Worm (Caenorhabditis elegans) whole organism, early embryonic: ENCODE data around the gene gtl-1.

ENCODE experiments used
- B0310.2 ChIP-seq: sonication (generic microtip); optimal IDR thresholded peaks from 2 replicates; lab custom pipeline; 2016; ENCODE audit warnings: mild to moderate bottlenecking, missing genetic modification characterization, missing compliant biosample characterization
- F13C5.2 ChIP-seq: sonication (generic microtip); optimal IDR thresholded peaks from 2 replicates; lab custom pipeline; 2017; ENCODE audit warnings: mild to moderate bottlenecking, missing genetic modification characterization, inconsistent platforms, missing compliant biosample characterization
- aly-1 ChIP-seq: sonication (generic microtip); optimal IDR thresholded peaks from 2 replicates; lab custom pipeline; 2016; ENCODE audit warnings: missing genetic modification characterization, missing compliant biosample characterization
- ama-1 ChIP-seq: fragments of 150-350 bp; optimal IDR thresholded peaks from 2 replicates; lab custom pipeline; 2014
- ceh-13 ChIP-seq: fragments of 200-800 bp; sonication (Bioruptor generic); optimal IDR thresholded peaks from 2 replicates; lab custom pipeline; 2018; ENCODE audit warnings: mild to moderate bottlenecking, missing genetic modification characterization, missing compliant biosample characterization
- ceh-36 ChIP-seq: sonication (generic microtip); optimal IDR thresholded peaks from 2 replicates; lab custom pipeline; 2016; ENCODE audit warnings: missing genetic modification characterization, inconsistent platforms, missing compliant biosample characterization
- ets-7 ChIP-seq: sonication (generic microtip); optimal IDR thresholded peaks from 2 replicates; lab custom pipeline; 2016; ENCODE audit warnings: missing genotype, missing genetic modification characterization, missing compliant biosample characterization
- flt-1 ChIP-seq: fragments of 200-800 bp; sonication (Bioruptor generic); IDR thresholded peaks from 2 replicates; pipeline ENCODE4 v1.3.6; 2022; ENCODE audit warnings: missing genetic modification characterization, missing compliant biosample characterization
- hmbx-1 ChIP-seq: sonication (generic microtip); optimal IDR thresholded peaks from 2 replicates; lab custom pipeline; 2016; ENCODE audit warnings: mild to moderate bottlenecking, missing genetic modification characterization, missing compliant biosample characterization
- hmg-4 ChIP-seq: fragments of 200-800 bp; sonication (Bioruptor generic); optimal IDR thresholded peaks from 2 replicates; lab custom pipeline; 2018; ENCODE audit warnings: mild to moderate bottlenecking, missing genetic modification characterization, missing compliant biosample characterization
- hnd-1 ChIP-seq: sonication (generic microtip); optimal IDR thresholded peaks from 2 replicates; lab custom pipeline; 2016; ENCODE audit warnings: missing genetic modification characterization, missing compliant biosample characterization
- pes-1 ChIP-seq: fragments of 200-800 bp; sonication (Bioruptor generic); IDR thresholded peaks from 2 replicates; pipeline ENCODE4 v1.3.6; 2022; ENCODE audit warnings: missing genetic modification reagents, missing genetic modification characterization, missing compliant biosample characterization
- scrt-1 ChIP-seq: fragments of 200-800 bp; sonication (Bioruptor generic); IDR thresholded peaks from 2 replicates; pipeline ENCODE4 v1.3.6; 2022; ENCODE audit warnings: missing genetic modification characterization, missing compliant biosample characterization
- sea-1 ChIP-seq: fragments of 200-800 bp; sonication (Bioruptor generic); conservative IDR thresholded peaks from 2 replicates; pipeline ENCODE4 v1.3.6; 2022; ENCODE audit warnings: missing genetic modification characterization, missing compliant biosample characterization
- tbx-11 ChIP-seq: fragments of 200-800 bp; sonication (Bioruptor generic); IDR thresholded peaks from 2 replicates; pipeline ENCODE4 v1.3.6; 2022; ENCODE audit warnings: missing genetic modification characterization, missing compliant biosample characterization
- tbx-37 ChIP-seq: fragments of 200-800 bp; sonication (Bioruptor generic); conservative IDR thresholded peaks from 2 replicates; pipeline ENCODE4 v1.3.6; 2022; ENCODE audit warnings: missing genetic modification reagents, missing genetic modification characterization, missing compliant biosample characterization
- tra-4 ChIP-seq: sonication (generic microtip); optimal IDR thresholded peaks from 2 replicates; lab custom pipeline; 2017; ENCODE audit warnings: missing genetic modification characterization, missing compliant biosample characterization

gtl-1 gene

ce11 chrIV:11259485-11259972 lies at the start of gene gtl-1:
Gene gtl-1, minus strand, starts transcription at chrIV:11259535.
- TF ChIP-seq F13C5.2 (tag; lab: Kevin White, UChicago) (no peak), hmg-4 (no peak), hnd-1 (tag; lab: Kevin White, UChicago) (no peak), hmbx-1 (no peak), aly-1 (tag; lab: Kevin White, UChicago) (no peak), tra-4 (tag; lab: Kevin White, UChicago) (no peak), pes-1 (GFP tag; lab: Robert Waterston, UW) (no peak), ama-1 (no peak)

- TF ChIP-seq ama-1 (no peak), B0310.2 (tag; lab: Kevin White, UChicago) (no peak), aly-1 (tag; lab: Kevin White, UChicago) (no peak), flt-1 (GFP tag; lab: Robert Waterston, UW) (no peak), tbx-11 (GFP tag; lab: Robert Waterston, UW) (no peak), tbx-37 (GFP tag; lab: Robert Waterston, UW) (no peak), tra-4 (tag; lab: Kevin White, UChicago) (no peak), hnd-1 (tag; lab: Kevin White, UChicago) (no peak), hmg-4 (no peak), hmbx-1 (no peak)
Measured at ce11 chrIV:11307770-11308169, 48.4 kb upstream of the gtl-1 start.

ce11 chrIV:11306548-11306947 lies 47.2 kb upstream of the gtl-1 start, which contains the start of gene B0035.13:
Gene B0035.13, minus strand, starts transcription at chrIV:11306720.
- TF ChIP-seq sea-1 (GFP tag; lab: Robert Waterston, UW): no peak
- no peak for TF ChIP-seq F13C5.2 (tag; lab: Kevin White, UChicago)
- no peak for TF ChIP-seq ceh-36 (tag; lab: Kevin White, UChicago)
- TF ChIP-seq pes-1 (GFP tag; lab: Robert Waterston, UW): no peak
- no peak for TF ChIP-seq hmg-4
- TF ChIP-seq tbx-11 (GFP tag; lab: Robert Waterston, UW): no peak
- no peak for TF ChIP-seq ets-7
- TF ChIP-seq ama-1: no peak
- TF ChIP-seq B0310.2 (tag; lab: Kevin White, UChicago): no peak
- no peak for TF ChIP-seq hmbx-1
- TF ChIP-seq tra-4 (tag; lab: Kevin White, UChicago): no peak
- TF ChIP-seq scrt-1 (GFP tag; lab: Robert Waterston, UW): no peak
- no peak for TF ChIP-seq hnd-1 (tag; lab: Kevin White, UChicago)
- no peak for TF ChIP-seq flt-1 (GFP tag; lab: Robert Waterston, UW)
- TF ChIP-seq aly-1 (tag; lab: Kevin White, UChicago): no peak
- no peak for TF ChIP-seq tbx-37 (GFP tag; lab: Robert Waterston, UW)
- no peak for TF ChIP-seq ceh-13 (GFP tag; lab: Kevin White, UChicago)

DNA sequence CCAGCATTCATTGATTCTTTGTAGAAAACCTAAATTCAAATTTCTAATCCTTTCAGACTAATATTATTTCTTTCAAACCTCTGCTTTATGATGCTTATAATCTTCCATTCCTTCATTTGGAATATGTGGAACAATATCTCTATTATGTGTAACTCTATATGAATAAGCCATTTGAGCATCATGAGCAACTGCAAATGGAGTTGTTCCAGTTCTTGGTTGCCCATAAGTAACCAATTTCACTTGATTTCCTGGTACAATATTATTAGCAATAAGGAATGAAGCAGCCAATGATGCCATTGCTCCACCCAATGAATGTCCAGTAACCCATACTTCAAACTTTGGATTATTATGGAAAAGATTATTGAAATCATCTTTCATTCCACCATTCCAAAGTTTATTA lies 45.6 kb upstream of the gtl-1 start:
- TF ChIP-seq ceh-13 (GFP tag; lab: Kevin White, UChicago) (no peak), hnd-1 (tag; lab: Kevin White, UChicago) (no peak), ama-1 (no peak), hmg-4 (no peak), ceh-36 (tag; lab: Kevin White, UChicago) (no peak)

DNA sequence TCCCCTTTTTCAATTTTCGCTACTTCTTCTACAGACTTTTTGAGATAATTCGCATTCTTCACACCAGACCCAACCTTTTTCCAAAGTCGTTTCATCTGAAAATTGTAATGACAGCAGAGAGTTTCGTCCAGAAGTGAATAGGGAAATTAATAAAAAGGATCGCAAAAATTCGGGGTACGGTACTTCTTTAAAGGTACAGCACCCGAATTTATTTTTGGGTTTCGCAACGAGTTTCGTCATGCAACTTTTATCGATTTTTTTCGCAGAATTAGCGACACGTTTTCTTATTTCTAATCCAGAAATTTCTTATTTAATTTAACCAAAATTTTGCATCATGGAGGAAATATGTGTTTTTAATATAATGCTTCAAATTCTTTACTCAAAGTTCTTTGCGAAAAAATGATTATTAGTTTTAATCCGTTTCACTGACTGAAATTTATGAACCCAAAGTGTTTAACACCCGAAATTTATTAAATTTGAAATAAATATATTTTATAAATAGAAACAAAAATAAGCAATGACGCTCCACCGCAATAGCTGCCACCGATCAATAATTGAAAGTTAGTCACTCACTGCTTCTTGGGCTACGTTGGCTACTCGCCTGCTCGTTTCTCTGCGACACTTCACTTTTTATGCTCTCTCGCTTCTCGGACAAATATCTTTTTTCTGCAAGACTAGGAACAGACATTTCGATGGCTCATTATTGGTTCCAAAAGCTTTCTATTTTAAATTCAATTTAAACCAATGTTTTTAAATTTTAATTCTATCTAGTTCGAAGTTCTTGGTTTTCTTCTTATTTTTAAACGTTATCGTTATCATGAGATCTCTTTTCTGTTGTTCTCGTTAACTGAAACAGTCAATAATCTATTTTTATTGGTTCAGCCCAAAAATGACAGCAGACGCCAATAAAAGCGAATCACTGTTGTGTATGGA lies 39.1 kb upstream of the gtl-1 start, which contains the start of the genes B0035.15 and dnj-1:
TSS of gene B0035.15 (minus strand) at position 99 of the 933 bp plus-strand sequence.
TSS of gene dnj-1 (plus strand) at position 883 of the 933 bp plus-strand sequence.
- TF ChIP-seq scrt-1 (GFP tag; lab: Robert Waterston, UW) (no peak), tbx-11 (GFP tag; lab: Robert Waterston, UW) (no peak), ama-1 (no peak), tbx-37 (GFP tag; lab: Robert Waterston, UW) (no peak)

- TF ChIP-seq sea-1 (GFP tag; lab: Robert Waterston, UW) (no peak), scrt-1 (GFP tag; lab: Robert Waterston, UW) (no peak), ceh-36 (tag; lab: Kevin White, UChicago) (no peak), ama-1 (no peak), ceh-13 (GFP tag; lab: Kevin White, UChicago) (no peak), tbx-37 (GFP tag; lab: Robert Waterston, UW) (no peak), hnd-1 (tag; lab: Kevin White, UChicago) (no peak), F13C5.2 (tag; lab: Kevin White, UChicago) (no peak), hmbx-1 (no peak), ets-7 (no peak), hmg-4 (no peak)
Measured at ce11 chrIV:11296787-11297186, 37.5 kb upstream of the gtl-1 start, which contains the start of gene mttu-1. Gene mttu-1, minus strand, starts transcription at chrIV:11296887.

- no peak for TF ChIP-seq hnd-1 (tag; lab: Kevin White, UChicago)
- TF ChIP-seq ets-7: no peak
- TF ChIP-seq ama-1: no peak
- TF ChIP-seq flt-1 (GFP tag; lab: Robert Waterston, UW): no peak
- no peak for TF ChIP-seq hmg-4
- TF ChIP-seq scrt-1 (GFP tag; lab: Robert Waterston, UW): no peak
- no peak for TF ChIP-seq aly-1 (tag; lab: Kevin White, UChicago)
- TF ChIP-seq F13C5.2 (tag; lab: Kevin White, UChicago): no peak
- no peak for TF ChIP-seq ceh-36 (tag; lab: Kevin White, UChicago)
- no peak for TF ChIP-seq B0310.2 (tag; lab: Kevin White, UChicago)
- TF ChIP-seq tbx-11 (GFP tag; lab: Robert Waterston, UW): no peak
Measured at ce11 chrIV:11288965-11289364, 29.6 kb upstream of the gtl-1 start.
